Worm (Caenorhabditis elegans) whole organism, L4/young adult: ENCODE results near the gene srr-7.

Experiments used
- W03F9.2 ChIP-seq: fragments of 150-350 bp; optimal IDR thresholded peaks from 2 replicates; lab custom pipeline; 2014; ENCODE audit warnings: missing biosample characterization, missing genetic modification characterization
- dao-5 ChIP-seq: sonication (generic microtip); optimal IDR thresholded peaks from 2 replicates; lab custom pipeline; 2016; ENCODE audit warnings: missing genotype, missing genetic modification characterization, moderate library complexity, missing compliant biosample characterization
- him-1 ChIP-seq: sonication (generic microtip); optimal IDR thresholded peaks from 2 replicates; lab custom pipeline; 2016; ENCODE audit warnings: missing genotype, missing genetic modification reagents, missing genetic modification characterization, missing compliant biosample characterization

DNA sequence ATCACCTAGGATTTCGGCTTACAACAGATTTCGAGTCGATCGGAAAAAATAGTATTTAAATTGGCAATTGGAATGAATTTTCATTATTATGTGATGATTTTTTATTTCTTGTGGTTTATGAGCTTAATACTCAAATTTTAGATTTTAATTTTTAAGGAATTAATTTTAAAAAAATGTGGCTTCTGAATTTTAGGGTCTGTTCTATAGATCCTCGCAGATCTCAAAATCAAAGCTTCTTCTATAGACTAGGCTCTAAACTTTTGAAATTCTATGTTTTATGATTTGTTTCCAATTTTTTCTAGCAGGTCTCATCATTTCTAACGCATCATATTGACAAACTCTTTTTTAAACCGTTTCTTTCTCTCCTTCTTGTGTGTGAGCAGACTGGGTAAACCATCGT lies 35.4 kb upstream of the srr-7 start, which contains the start of gene txt-12:
- TF ChIP-seq dao-5 = no peak
- TF ChIP-seq him-1 = no peak
- TF ChIP-seq W03F9.2 (tag; lab: Kevin White, UChicago) = no peak
